Worm (Caenorhabditis elegans) whole organism, L4/young adult: Measurements from ENCODE around the gene F14H12.3.

ENCODE experiments used
- W03F9.2 ChIP-seq: fragments of 150-350 bp; optimal IDR thresholded peaks from 2 replicates; lab custom pipeline; 2014; ENCODE audit warnings: missing biosample characterization, missing genetic modification characterization
- dao-5 ChIP-seq: sonication (generic microtip); optimal IDR thresholded peaks from 2 replicates; lab custom pipeline; 2016; ENCODE audit warnings: missing genotype, missing genetic modification characterization, moderate library complexity, missing compliant biosample characterization
- him-1 ChIP-seq: sonication (generic microtip); optimal IDR thresholded peaks from 2 replicates; lab custom pipeline; 2016; ENCODE audit warnings: missing genotype, missing genetic modification reagents, missing genetic modification characterization, missing compliant biosample characterization

ce11 chrX:4350198-4350597 is 6.2 kb downstream of the F14H12.3 start, which contains the start of gene F14H12.2:
- no peak for TF ChIP-seq W03F9.2 (tag; lab: Kevin White, UChicago)
- TF ChIP-seq him-1, result no peak
- TF ChIP-seq dao-5 (tag; lab: Kevin White, UChicago), result no peak
